Worm (Caenorhabditis elegans) whole organism, young adult: ENCODE results near the gene efn-2.

Source experiments
- B0035.1 ChIP-seq: sonication (generic microtip); optimal IDR thresholded peaks from 2 replicates; lab custom pipeline; 2016; ENCODE audit warnings: missing genetic modification characterization, mild to moderate bottlenecking, missing compliant biosample characterization, missing genotype, missing genetic modification reagents
- B0261.1 ChIP-seq: sonication (generic microtip); optimal IDR thresholded peaks from 2 replicates; lab custom pipeline; 2016; ENCODE audit warnings: mild to moderate bottlenecking, missing genetic modification characterization, moderate library complexity, missing compliant biosample characterization
- C06A6.2 ChIP-seq: fragments of 200-800 bp; sonication (Bioruptor generic); conservative IDR thresholded peaks from 2 replicates; pipeline ENCODE4 v1.3.6; 2022; ENCODE audit warnings: missing genetic modification characterization, missing compliant biosample characterization
- D2030.7 ChIP-seq: fragments of 200-800 bp; sonication (Bioruptor generic); IDR thresholded peaks from 2 replicates; pipeline ENCODE4 v1.3.6; 2022; ENCODE audit warnings: missing genetic modification reagents, missing genetic modification characterization, missing compliant biosample characterization
- F55B11.4 ChIP-seq: sonication (generic microtip); optimal IDR thresholded peaks from 2 replicates; lab custom pipeline; 2016; ENCODE audit warnings: missing compliant biosample characterization, missing genetic modification characterization, borderline replicate concordance; ENCODE audit not compliant: insufficient read depth
- F57C9.4 ChIP-seq: sonication (generic microtip); optimal IDR thresholded peaks from 2 replicates; lab custom pipeline; 2017; ENCODE audit warnings: mild to moderate bottlenecking, missing genetic modification characterization, missing compliant biosample characterization
- K12H6.12 ChIP-seq: fragments of 200-800 bp; sonication (Bioruptor generic); optimal IDR thresholded peaks from 2 replicates; lab custom pipeline; 2018; ENCODE audit warnings: mild to moderate bottlenecking, missing genetic modification characterization, missing compliant biosample characterization
- Y53G8AR.9 ChIP-seq: fragments of 200-800 bp; sonication (Bioruptor generic); conservative IDR thresholded peaks from 2 replicates; pipeline ENCODE4 v1.3.6; 2022; ENCODE audit warnings: missing genetic modification reagents, missing genetic modification characterization, missing compliant biosample characterization
- ZK185.1 ChIP-seq: sonication (generic microtip); optimal IDR thresholded peaks from 2 replicates; lab custom pipeline; 2016; ENCODE audit warnings: mild to moderate bottlenecking, missing genetic modification characterization, missing compliant biosample characterization; ENCODE audit not compliant: poor library complexity, severe bottlenecking
- bed-2 ChIP-seq: fragments of 200-800 bp; sonication (Bioruptor generic); IDR thresholded peaks from 2 replicates; pipeline ENCODE4 v1.3.6; 2022; ENCODE audit warnings: missing genetic modification reagents, missing genetic modification characterization, missing compliant biosample characterization
- ceh-91 ChIP-seq: fragments of 200-800 bp; sonication (Bioruptor generic); IDR thresholded peaks from 2 replicates; pipeline ENCODE4 v1.3.6; 2022; ENCODE audit warnings: missing genetic modification reagents, missing genetic modification characterization, missing compliant biosample characterization
- egl-18 ChIP-seq: fragments of 200-800 bp; sonication (Bioruptor generic); IDR thresholded peaks from 2 replicates; pipeline ENCODE4 v1.3.6; 2022; ENCODE audit warnings: missing genetic modification reagents, missing genetic modification characterization, missing compliant biosample characterization
- egl-44 ChIP-seq: fragments of 200-800 bp; sonication (Bioruptor generic); IDR thresholded peaks from 2 replicates; pipeline ENCODE4 v1.3.6; 2022; ENCODE audit warnings: missing genetic modification reagents, missing genetic modification characterization, missing compliant biosample characterization
- egrh-3 ChIP-seq: fragments of 200-800 bp; sonication (Bioruptor generic); IDR thresholded peaks from 2 replicates; pipeline ENCODE4 v1.3.6; 2022; ENCODE audit warnings: missing genetic modification reagents, missing genetic modification characterization, missing compliant biosample characterization
- ets-4 ChIP-seq: fragments of 200-800 bp; sonication (Bioruptor generic); optimal IDR thresholded peaks from 2 replicates; lab custom pipeline; 2018; ENCODE audit warnings: mild to moderate bottlenecking, missing genetic modification characterization, missing compliant biosample characterization
- him-1 ChIP-seq: sonication (generic microtip); optimal IDR thresholded peaks from 2 replicates; lab custom pipeline; 2016; ENCODE audit warnings: missing genotype, missing genetic modification reagents, missing genetic modification characterization, missing compliant biosample characterization
- hsf-1 ChIP-seq: fragments of 200-800 bp; sonication (Bioruptor generic); IDR thresholded peaks from 2 replicates; pipeline ENCODE4 v1.3.6; 2022; ENCODE audit warnings: missing genetic modification reagents, missing genetic modification characterization, missing compliant biosample characterization
- let-526 ChIP-seq: fragments of 200-800 bp; sonication (Bioruptor generic); IDR thresholded peaks from 2 replicates; pipeline ENCODE4 v1.3.6; 2022; ENCODE audit warnings: missing genetic modification reagents, missing genetic modification characterization, missing compliant biosample characterization
- let-607 ChIP-seq, 2 experiments: fragments of 200-800 bp in 1 of 2; sonication (Bioruptor generic) in 1 of 2; sonication (generic microtip) in 1 of 2; optimal IDR thresholded peaks; 2 replicates each; lab custom pipeline; 2016 to 2018; ENCODE audit warnings: mild to moderate bottlenecking in 2 of 2, missing compliant biosample characterization in 2 of 2, missing genetic modification characterization in 2 of 2, moderate library complexity in 2 of 2, missing genotype in 1 of 2
- madf-10 ChIP-seq: sonication (generic microtip); optimal IDR thresholded peaks from 2 replicates; lab custom pipeline; 2016; ENCODE audit warnings: mild to moderate bottlenecking, missing genetic modification characterization, missing compliant biosample characterization
- mcd-1 ChIP-seq: fragments of 200-800 bp; sonication (Bioruptor generic); IDR thresholded peaks from 2 replicates; pipeline ENCODE4 v1.3.6; 2022; ENCODE audit warnings: missing genetic modification reagents, missing genetic modification characterization, missing compliant biosample characterization
- mel-28 ChIP-seq: sonication (generic microtip); optimal IDR thresholded peaks from 2 replicates; lab custom pipeline; 2016; ENCODE audit warnings: borderline replicate concordance, mild to moderate bottlenecking, missing genetic modification characterization, missing compliant biosample characterization
- mes-4 ChIP-seq: sonication (generic microtip); optimal IDR thresholded peaks from 2 replicates; lab custom pipeline; 2016; ENCODE audit warnings: missing genotype, missing genetic modification characterization, missing compliant biosample characterization
- nhr-120 ChIP-seq: fragments of 200-800 bp; sonication (Bioruptor generic); IDR thresholded peaks from 2 replicates; pipeline ENCODE4 v1.3.6; 2022; ENCODE audit warnings: missing genetic modification characterization, missing compliant biosample characterization
- nhr-80 ChIP-seq: sonication (generic microtip); optimal IDR thresholded peaks from 2 replicates; lab custom pipeline; 2016; ENCODE audit warnings: missing genetic modification characterization, missing compliant biosample characterization
- nhr-90 ChIP-seq: sonication (generic microtip); optimal IDR thresholded peaks from 2 replicates; lab custom pipeline; 2016; ENCODE audit warnings: missing genotype, mild to moderate bottlenecking, missing genetic modification characterization, missing compliant biosample characterization
- pbrm-1 ChIP-seq: fragments of 200-800 bp; sonication (Bioruptor generic); IDR thresholded peaks from 2 replicates; pipeline ENCODE4 v1.3.6; 2022; ENCODE audit warnings: missing genetic modification reagents, missing genetic modification characterization, missing compliant biosample characterization
- sdz-38 ChIP-seq: sonication (generic microtip); optimal IDR thresholded peaks from 2 replicates; lab custom pipeline; 2016; ENCODE audit warnings: missing genotype, missing genetic modification characterization, missing compliant biosample characterization
- sea-2 ChIP-seq: fragments of 200-800 bp; sonication (Bioruptor generic); IDR thresholded peaks from 2 replicates; pipeline ENCODE4 v1.3.6; 2022; ENCODE audit warnings: missing genetic modification characterization, missing compliant biosample characterization
- snpc-1.1 ChIP-seq: sonication (generic microtip); optimal IDR thresholded peaks from 2 replicates; lab custom pipeline; 2017; ENCODE audit warnings: missing genetic modification characterization, mild to moderate bottlenecking, missing compliant biosample characterization, antibody characterized with exemption, moderate library complexity, missing genotype, missing genetic modification reagents; ENCODE audit not compliant: insufficient read depth
- tbp1 ChIP-seq: fragments of 200-800 bp; sonication (Bioruptor generic); optimal IDR thresholded peaks from 2 replicates; lab custom pipeline; 2018; ENCODE audit warnings: mild to moderate bottlenecking, missing genetic modification characterization, missing compliant biosample characterization
- tbx-9 ChIP-seq: sonication (generic microtip); optimal IDR thresholded peaks from 2 replicates; lab custom pipeline; 2016; ENCODE audit warnings: borderline replicate concordance, missing genetic modification characterization, inconsistent platforms, missing compliant biosample characterization
- zfh-2 ChIP-seq: fragments of 200-800 bp; sonication (Bioruptor generic); conservative IDR thresholded peaks from 2 replicates; pipeline ENCODE4 v1.3.6; 2022; ENCODE audit warnings: missing genetic modification reagents, missing genetic modification characterization, missing compliant biosample characterization
- ztf-22 ChIP-seq: fragments of 200-800 bp; sonication (Bioruptor generic); optimal IDR thresholded peaks from 2 replicates; lab custom pipeline; 2018; ENCODE audit warnings: mild to moderate bottlenecking, missing genetic modification characterization, moderate library complexity, missing compliant biosample characterization
- ztf-28 ChIP-seq: fragments of 200-800 bp; sonication (Bioruptor generic); IDR thresholded peaks from 2 replicates; pipeline ENCODE4 v1.3.6; 2022; ENCODE audit warnings: missing genetic modification reagents, missing genetic modification characterization, missing compliant biosample characterization
- ztf-3 ChIP-seq: fragments of 200-800 bp; sonication (Bioruptor generic); optimal IDR thresholded peaks from 2 replicates; lab custom pipeline; 2018; ENCODE audit warnings: mild to moderate bottlenecking, missing genetic modification characterization, missing compliant biosample characterization

efn-2 gene

ce11 chrIV:10608275-10608674 lies 32.1 kb downstream of the efn-2 start, which contains the start of gene R09H10.6 (continued):
- TF ChIP-seq egl-44 = no peak
- no peak for TF ChIP-seq bed-2 (GFP tag; lab: Robert Waterston, UW)
- no peak for TF ChIP-seq ztf-28 (GFP tag; lab: Robert Waterston, UW)
- TF ChIP-seq, all 124 proteins: peak for 0

DNA sequence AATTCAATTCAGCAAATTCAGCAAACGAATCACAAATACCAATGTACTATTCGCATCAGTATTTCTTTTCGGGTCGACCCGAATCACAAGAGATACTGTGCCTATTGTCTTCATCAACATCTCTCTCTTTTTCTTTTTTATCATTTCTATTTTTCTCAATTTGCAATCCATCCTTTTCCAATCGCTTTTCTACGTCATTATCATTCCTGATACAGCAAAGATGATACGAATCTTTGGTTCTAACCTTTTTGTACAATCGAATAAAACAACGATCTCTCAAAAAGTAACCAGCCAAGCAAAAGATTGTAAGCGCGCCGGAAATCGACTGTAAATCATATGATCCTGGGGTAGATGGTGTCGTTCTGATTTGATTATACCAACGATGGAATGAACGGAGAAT lies 33.8 kb downstream of the efn-2 start:
- no peak for TF ChIP-seq hsf-1 (GFP tag; lab: Robert Waterston, UW)
- no peak for TF ChIP-seq egrh-3 (GFP tag; lab: Robert Waterston, UW)
- TF ChIP-seq nhr-90 = no peak
- no peak for TF ChIP-seq Y53G8AR.9 (GFP tag; lab: Robert Waterston, UW)
- no peak for TF ChIP-seq madf-10 (tag; lab: Kevin White, UChicago)
- TF ChIP-seq K12H6.12 (tag; lab: Kevin White, UChicago) = no peak
- no peak for TF ChIP-seq let-526 (GFP tag; lab: Robert Waterston, UW)
- no peak for TF ChIP-seq egl-18 (GFP tag; lab: Robert Waterston, UW)

DNA sequence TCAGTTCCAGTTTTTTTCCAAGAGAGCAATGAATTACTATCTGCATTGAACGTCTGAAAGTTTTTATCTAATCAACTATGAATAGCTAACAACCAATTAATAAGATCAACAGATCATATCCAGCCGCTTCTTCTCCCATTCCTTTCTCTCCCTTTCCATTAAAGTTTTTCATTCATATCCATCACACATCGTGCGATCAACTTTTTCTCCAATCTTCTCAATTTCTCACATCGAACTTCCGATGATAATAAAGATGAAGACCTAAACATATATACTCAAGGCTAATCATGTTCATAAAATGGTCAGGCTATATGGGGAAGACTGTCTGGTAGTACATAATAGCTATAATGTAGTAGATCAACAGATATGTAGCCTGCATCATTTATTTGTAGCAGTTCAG lies 36.1 kb downstream of the efn-2 start:
- TF ChIP-seq C06A6.2 (GFP tag; lab: Robert Waterston, UW) = no peak
- TF ChIP-seq pbrm-1 (GFP tag; lab: Robert Waterston, UW) = no peak
- no peak for TF ChIP-seq let-607 (tag; optimal IDR thresholded peaks at IDR 0.05; lab: Kevin White, UChicago)
- TF ChIP-seq, all 124 proteins: peak for 0

DNA sequence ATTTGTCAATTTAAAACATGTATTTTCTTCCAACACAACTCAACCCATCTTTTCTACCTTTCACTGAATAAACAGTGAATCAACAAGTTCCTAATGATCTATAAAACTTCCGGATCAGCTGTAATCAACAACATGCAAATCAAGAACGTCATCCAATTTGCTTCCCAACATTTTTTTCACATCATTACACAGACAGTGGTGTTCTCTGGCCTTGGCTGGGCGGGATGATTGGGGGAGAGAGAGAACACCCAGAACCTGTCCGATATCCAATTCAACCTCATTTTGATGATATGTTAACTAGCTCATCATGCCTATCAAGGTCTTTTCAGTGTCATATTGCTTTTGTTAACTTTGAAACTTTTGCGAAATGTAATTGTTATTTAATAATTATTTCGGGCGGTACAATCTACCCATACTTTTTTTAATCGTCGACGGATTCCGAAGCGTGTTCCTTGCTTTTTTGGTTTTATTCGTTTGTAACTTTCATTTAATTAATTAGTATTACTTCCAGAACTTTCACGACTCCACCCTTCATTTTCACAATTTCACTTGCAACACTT lies 38.8 kb downstream of the efn-2 start, which contains the start of gene ptr-14:
Gene ptr-14, plus strand, starts transcription at position 510 of the 560 bp plus-strand sequence.
- TF ChIP-seq F55B11.4 (tag; lab: Kevin White, UChicago) (no peak), mes-4 (tag; lab: Kevin White, UChicago) (no peak), ztf-3 (no peak), D2030.7 (GFP tag; lab: Robert Waterston, UW) (no peak), ZK185.1 (tag; lab: Kevin White, UChicago) (no peak), F57C9.4 (no peak), nhr-80 (tag; lab: Kevin White, UChicago) (no peak), nhr-120 (GFP tag; lab: Robert Waterston, UW) (no peak), ets-4 (GFP tag; lab: Kevin White, UChicago) (no peak), tbp1 (GFP tag; lab: Kevin White, UChicago) (no peak), him-1 (no peak), B0261.1 (no peak), B0035.1 (tag; lab: Kevin White, UChicago) (no peak)

DNA sequence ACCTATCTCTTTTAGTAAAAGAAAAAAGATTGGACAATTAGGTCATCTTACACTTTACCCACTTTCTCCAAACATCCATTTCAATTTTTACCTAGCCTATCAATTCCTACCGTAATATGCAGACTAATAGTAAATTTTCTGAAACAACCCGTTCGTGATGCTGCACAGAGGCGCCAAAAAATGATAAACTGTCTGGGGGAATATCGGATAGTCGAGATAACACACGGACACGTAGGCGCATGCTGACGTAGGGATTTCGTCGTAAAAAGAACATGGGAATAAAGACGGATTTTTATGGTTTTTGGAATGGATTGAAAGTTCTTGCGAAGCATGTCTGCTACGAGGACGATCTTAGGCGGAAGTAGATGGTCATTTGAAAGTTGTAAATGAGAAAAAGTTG lies 40.2 kb downstream of the efn-2 start:
- no peak for TF ChIP-seq zfh-2 (GFP tag; lab: Robert Waterston, UW)
- TF ChIP-seq ceh-91 (GFP tag; lab: Robert Waterston, UW) = no peak
- TF ChIP-seq let-607 (tag; optimal IDR thresholded peaks at IDR 0.05; lab: Kevin White, UChicago) = no peak
- no peak for TF ChIP-seq ztf-22 (GFP tag; lab: Kevin White, UChicago)
- TF ChIP-seq mcd-1 (GFP tag; lab: Robert Waterston, UW) = no peak
- TF ChIP-seq tbx-9 (tag; lab: Kevin White, UChicago) = no peak
- no peak for TF ChIP-seq sea-2
- TF ChIP-seq hsf-1 (GFP tag; lab: Robert Waterston, UW) = no peak
- TF ChIP-seq sdz-38 (tag; lab: Kevin White, UChicago) = no peak
- TF ChIP-seq snpc-1.1 (tag; lab: Kevin White, UChicago) = no peak
- no peak for TF ChIP-seq mel-28 (tag; lab: Kevin White, UChicago)
